Fruit fly (Drosophila melanogaster): Measurements from ENCODE around the gene bark.

Gene bark

DNA sequence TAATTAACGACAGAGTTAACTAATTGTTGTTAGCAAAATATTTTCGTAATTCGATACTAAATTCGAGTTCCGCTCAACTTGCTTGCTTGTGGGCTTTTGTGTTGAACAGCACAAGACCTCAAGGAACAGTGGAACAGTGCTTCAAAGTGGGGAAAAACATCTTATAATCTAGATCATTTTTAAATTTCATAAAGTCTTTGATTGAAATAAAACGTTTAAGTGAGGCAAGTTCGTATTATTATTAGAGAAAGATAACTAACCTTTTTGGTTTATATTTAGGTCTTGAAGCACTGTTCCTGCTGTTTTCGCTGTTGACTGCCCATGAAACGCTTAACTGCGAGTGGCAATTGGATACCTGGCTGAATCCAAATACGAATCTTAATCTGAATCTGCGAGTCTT lies 57.2 kb downstream of the bark start:
- TF ChIP-seq woc (GFP tag; optimal IDR thresholded peaks at IDR 0.05) (no peak), lola (GFP tag; optimal IDR thresholded peaks at IDR 0.05) (no peak), jim (GFP tag; optimal IDR thresholded peaks at IDR 0.05) (no peak), brk (GFP tag; optimal IDR thresholded peaks at IDR 0.05) (peak; percentile 10), OdsH (GFP tag; optimal IDR thresholded peaks at IDR 0.05) (peak; percentile 61), dl (GFP tag; optimal IDR thresholded peaks at IDR 0.05; ENCODE audit: insufficient read depth in 1 of 2, partially characterized antibody in 2 of 2) (no peak), psq (GFP tag; optimal IDR thresholded peaks at IDR 0.05) (peak; percentile 43), h (GFP tag; optimal IDR thresholded peaks at IDR 0.05) (no peak), Sp1 (GFP tag; optimal IDR thresholded peaks at IDR 0.05) (peak; percentile 38), br (GFP tag; optimal IDR thresholded peaks at IDR 0.05) (peak; percentile 45), rgr (GFP tag; optimal IDR thresholded peaks at IDR 0.05) (peak; percentile 53), Hnf4 (GFP tag; optimal IDR thresholded peaks at IDR 0.05) (peak; percentile 59), ey (GFP tag; optimal IDR thresholded peaks at IDR 0.05) (peak; percentile 59), tai (GFP tag; optimal IDR thresholded peaks at IDR 0.05) (peak; percentile 20)

dm6 chr2L:3844898-3845713 lies 58.1 kb downstream of the bark start:
- TF ChIP-seq usp (GFP tag; optimal IDR thresholded peaks at IDR 0.05): no peak
- no peak for TF ChIP-seq Vsx2 (GFP tag; optimal IDR thresholded peaks at IDR 0.05; ENCODE audit: partially characterized antibody)
- no peak for TF ChIP-seq Hr78 (GFP tag; optimal IDR thresholded peaks at IDR 0.05)
- no peak for TF ChIP-seq foxo (GFP tag; optimal IDR thresholded peaks at IDR 0.05)
- TF ChIP-seq sv (GFP tag; optimal IDR thresholded peaks at IDR 0.05): no peak
- no peak for TF ChIP-seq HLH106 (tag; optimal IDR thresholded peaks at IDR 0.05)
- TF ChIP-seq dl (GFP tag; optimal IDR thresholded peaks at IDR 0.05; ENCODE audit: insufficient read depth in 1 of 2, partially characterized antibody in 2 of 2): no peak
- no peak for TF ChIP-seq pan (optimal IDR thresholded peaks at IDR 0.05)
- no peak for TF ChIP-seq sage (GFP tag; optimal IDR thresholded peaks at IDR 0.05)
- TF ChIP-seq Dif (GFP tag; optimal IDR thresholded peaks at IDR 0.05; ENCODE audit: partially characterized antibody): no peak
- no peak for TF ChIP-seq Mio (GFP tag; optimal IDR thresholded peaks at IDR 0.05)
- TF ChIP-seq CG9705 (GFP tag; optimal IDR thresholded peaks at IDR 0.05): no peak
- no peak for TF ChIP-seq h (GFP tag; optimal IDR thresholded peaks at IDR 0.05)
- TF ChIP-seq GATAd (GFP tag; optimal IDR thresholded peaks at IDR 0.05): no peak
- TF ChIP-seq Jra (GFP tag; optimal IDR thresholded peaks at IDR 0.05): no peak

- no peak for TF ChIP-seq pan (optimal IDR thresholded peaks at IDR 0.05)
- TF ChIP-seq Jra (GFP tag; optimal IDR thresholded peaks at IDR 0.05): no peak
- no peak for TF ChIP-seq Hr83 (GFP tag; optimal IDR thresholded peaks at IDR 0.05; ENCODE audit: poor library complexity, severe bottlenecking)
- no peak for TF ChIP-seq sv (GFP tag; optimal IDR thresholded peaks at IDR 0.05)
- no peak for TF ChIP-seq dl (GFP tag; optimal IDR thresholded peaks at IDR 0.05; ENCODE audit: insufficient read depth in 1 of 2, partially characterized antibody in 2 of 2)
- TF ChIP-seq usp (GFP tag; optimal IDR thresholded peaks at IDR 0.05): no peak
- TF ChIP-seq psq (GFP tag; optimal IDR thresholded peaks at IDR 0.05): no peak
- no peak for TF ChIP-seq Hr78 (GFP tag; optimal IDR thresholded peaks at IDR 0.05)
- no peak for TF ChIP-seq CG9705 (GFP tag; optimal IDR thresholded peaks at IDR 0.05)
- TF ChIP-seq ey (GFP tag; optimal IDR thresholded peaks at IDR 0.05): no peak
- TF ChIP-seq GATAd (GFP tag; optimal IDR thresholded peaks at IDR 0.05): no peak
- TF ChIP-seq CG32264 (GFP tag; optimal IDR thresholded peaks at IDR 0.05): no peak
- no peak for TF ChIP-seq h (GFP tag; optimal IDR thresholded peaks at IDR 0.05)
Measured at dm6 chr2L:3846520-3846919, 59.6 kb downstream of the bark start.

- TF ChIP-seq jim (GFP tag; optimal IDR thresholded peaks at IDR 0.05) (no peak), dl (GFP tag; optimal IDR thresholded peaks at IDR 0.05; ENCODE audit: insufficient read depth in 1 of 2, partially characterized antibody in 2 of 2) (no peak), Dif (GFP tag; optimal IDR thresholded peaks at IDR 0.05; ENCODE audit: partially characterized antibody) (no peak), Myc (optimal IDR thresholded peaks at IDR 0.05) (no peak), Vsx2 (GFP tag; optimal IDR thresholded peaks at IDR 0.05; ENCODE audit: partially characterized antibody) (no peak), Dfd (GFP tag; optimal IDR thresholded peaks at IDR 0.05) (no peak), HLH106 (tag; optimal IDR thresholded peaks at IDR 0.05) (peak; percentile 18), Rel (GFP tag; optimal IDR thresholded peaks at IDR 0.05) (no peak), Rel (tag; optimal IDR thresholded peaks at IDR 0.05) (no peak)
Measured at dm6 chr2L:3847908-3848307, 60.9 kb downstream of the bark start.

Measured in whole organism, wandering third instar larva.